Fruit fly (Drosophila melanogaster) whole organism, embryonic: ENCODE results near the gene CG43137.
A peak's percentile ranks its signal among the peaks of the same experiment; 100 is the strongest.

Source experiments
- Ada2b ChIP-seq: fragments of 200-800 bp; sonication (Bioruptor generic); IDR thresholded peaks from 2 replicates; pipeline ENCODE4 v1.3.6; 2022; ENCODE audit warnings: missing biosample characterization, missing genetic modification characterization
- Adf1 ChIP-seq: fragments of 200-800 bp; sonication (Bioruptor generic); IDR thresholded peaks from 2 replicates; pipeline ENCODE4 v1.3.6; 2022; ENCODE audit warnings: missing biosample characterization, missing genetic modification characterization
- Aef1 ChIP-seq: fragments of 200-800 bp; sonication (Bioruptor generic); IDR thresholded peaks from 3 replicates; pipeline ENCODE4 v1.3.6; 2022; ENCODE audit warnings: missing biosample characterization, missing genetic modification characterization
- Asciz ChIP-seq: fragments of 200-800 bp; sonication (Bioruptor generic); optimal IDR thresholded peaks from 2 replicates; lab custom pipeline; 2017; ENCODE audit warnings: missing biosample characterization, mild to moderate bottlenecking, missing genetic modification characterization, missing genetic modification reagents
- Atf3 ChIP-seq: fragments of 200-800 bp; sonication (Bioruptor generic); optimal IDR thresholded peaks from 3 replicates; lab custom pipeline; 2016; ENCODE audit warnings: missing biosample characterization, missing genetic modification characterization
- Atf6 ChIP-seq: fragments of 200-800 bp; sonication (Bioruptor generic); IDR thresholded peaks from 2 replicates; pipeline ENCODE4 v1.3.6; 2022; ENCODE audit warnings: missing biosample characterization, missing genetic modification characterization
- C15 ChIP-seq: fragments of 200-800 bp; sonication (Bioruptor generic); IDR thresholded peaks from 3 replicates; pipeline ENCODE4 v1.3.6; 2022; ENCODE audit warnings: missing biosample characterization, missing genetic modification characterization
- CG10267 ChIP-seq: fragments of 200-800 bp; sonication (Bioruptor generic); optimal IDR thresholded peaks from 2 replicates; lab custom pipeline; 2018; ENCODE audit warnings: missing biosample characterization, mild to moderate bottlenecking, missing genetic modification characterization, moderate library complexity
- CG14667 ChIP-seq: fragments of 200-800 bp; sonication (Bioruptor generic); IDR thresholded peaks from 2 replicates; pipeline ENCODE4 v1.3.6; 2022; ENCODE audit warnings: missing biosample characterization, missing genetic modification characterization
- CG14710 ChIP-seq: fragments of 200-800 bp; sonication (Bioruptor generic); optimal IDR thresholded peaks from 3 replicates; lab custom pipeline; 2019; ENCODE audit warnings: missing biosample characterization, mild to moderate bottlenecking, missing genetic modification characterization, moderate library complexity
- CG15073 ChIP-seq: fragments of 200-800 bp; sonication (Bioruptor generic); optimal IDR thresholded peaks from 2 replicates; lab custom pipeline; 2016; ENCODE audit warnings: missing biosample characterization, missing genetic modification characterization
- CG1647 ChIP-seq: fragments of 200-800 bp; sonication (Bioruptor generic); optimal IDR thresholded peaks from 3 replicates; lab custom pipeline; 2016; ENCODE audit warnings: missing biosample characterization, missing genetic modification characterization
- CG16779 ChIP-seq: fragments of 200-800 bp; sonication (Bioruptor generic); IDR thresholded peaks from 2 replicates; pipeline ENCODE4 v1.3.6; 2022; ENCODE audit warnings: missing biosample characterization, missing genetic modification characterization
- CG17912 ChIP-seq: fragments of 200-800 bp; sonication (Bioruptor generic); optimal IDR thresholded peaks from 2 replicates; lab custom pipeline; 2018; ENCODE audit warnings: missing biosample characterization, mild to moderate bottlenecking, missing genetic modification characterization
- CG18476 ChIP-seq: fragments of 200-800 bp; sonication (Bioruptor generic); optimal IDR thresholded peaks from 2 replicates; lab custom pipeline; 2016; ENCODE audit warnings: missing biosample characterization, mild to moderate bottlenecking, missing genetic modification characterization
- CG18619 ChIP-seq: fragments of 200-800 bp; sonication (Bioruptor generic); optimal IDR thresholded peaks from 3 replicates; lab custom pipeline; 2017; ENCODE audit warnings: missing biosample characterization, mild to moderate bottlenecking, missing genetic modification characterization
- CG31441 ChIP-seq: fragments of 200-800 bp; sonication (Bioruptor generic); IDR thresholded peaks from 2 replicates; pipeline ENCODE4 v1.3.6; 2022; ENCODE audit warnings: missing biosample characterization, missing genetic modification characterization
- CG32767 ChIP-seq: fragments of 200-800 bp; sonication (Bioruptor generic); IDR thresholded peaks from 2 replicates; pipeline ENCODE4 v1.3.6; 2022; ENCODE audit warnings: missing biosample characterization, missing genetic modification characterization
- CG34422 ChIP-seq: fragments of 200-800 bp; sonication (Bioruptor generic); IDR thresholded peaks from 3 replicates; pipeline ENCODE4 v1.3.6; 2022; ENCODE audit warnings: missing biosample characterization, missing genetic modification characterization
- CG42726 ChIP-seq: fragments of 200-800 bp; sonication (Bioruptor generic); IDR thresholded peaks from 2 replicates; pipeline ENCODE4 v1.3.6; 2022; ENCODE audit warnings: missing biosample characterization, missing genetic modification characterization; ENCODE audit not compliant: partially characterized antibody
- CG5245 ChIP-seq: fragments of 200-800 bp; sonication (Bioruptor generic); optimal IDR thresholded peaks from 3 replicates; lab custom pipeline; 2016; ENCODE audit warnings: missing biosample characterization, missing genetic modification characterization
- CG6791 ChIP-seq: fragments of 200-800 bp; sonication (Bioruptor generic); IDR thresholded peaks from 3 replicates; pipeline ENCODE4 v1.3.6; 2022; ENCODE audit warnings: missing biosample characterization, missing genetic modification characterization; ENCODE audit not compliant: partially characterized antibody
- CG7987 ChIP-seq: fragments of 200-800 bp; sonication (Bioruptor generic); optimal IDR thresholded peaks from 2 replicates; lab custom pipeline; 2018; ENCODE audit warnings: missing biosample characterization, mild to moderate bottlenecking, missing genetic modification characterization, moderate library complexity
- CG9727 ChIP-seq: fragments of 200-800 bp; sonication (Bioruptor generic); optimal IDR thresholded peaks from 3 replicates; lab custom pipeline; 2017; ENCODE audit warnings: missing biosample characterization, mild to moderate bottlenecking, missing genetic modification characterization
- Dip2 ChIP-seq: fragments of 200-800 bp; sonication (Bioruptor generic); IDR thresholded peaks from 2 replicates; pipeline ENCODE4 v1.3.6; 2022; ENCODE audit warnings: missing biosample characterization, missing genetic modification characterization
- Doc2 ChIP-seq: fragments of 200-800 bp; sonication (Bioruptor generic); IDR thresholded peaks from 2 replicates; pipeline ENCODE4 v1.3.6; 2022; ENCODE audit warnings: missing biosample characterization, missing genetic modification characterization
- HLH3B ChIP-seq: fragments of 200-800 bp; sonication (Bioruptor generic); IDR thresholded peaks from 2 replicates; pipeline ENCODE4 v1.3.6; 2022; ENCODE audit warnings: missing biosample characterization, missing genetic modification characterization
- Hey ChIP-seq: fragments of 200-800 bp; sonication (Bioruptor generic); optimal IDR thresholded peaks from 3 replicates; lab custom pipeline; 2018; ENCODE audit warnings: missing biosample characterization, mild to moderate bottlenecking, missing genetic modification characterization
- Hr3 ChIP-seq: fragments of 200-800 bp; sonication (Bioruptor generic); optimal IDR thresholded peaks from 3 replicates; lab custom pipeline; 2016; ENCODE audit warnings: missing biosample characterization, missing genetic modification characterization
- Hsf ChIP-seq: fragments of 200-800 bp; sonication (Bioruptor generic); optimal IDR thresholded peaks from 3 replicates; lab custom pipeline; 2016; ENCODE audit warnings: missing biosample characterization, missing genetic modification characterization
- Jarid2 ChIP-seq: fragments of 200-800 bp; sonication (Bioruptor generic); optimal IDR thresholded peaks from 3 replicates; lab custom pipeline; 2017; ENCODE audit warnings: mild to moderate bottlenecking, missing biosample characterization, missing genetic modification reagents, missing genetic modification characterization
- Max ChIP-seq: fragments of 200-800 bp; sonication (Bioruptor generic); optimal IDR thresholded peaks from 2 replicates; lab custom pipeline; 2016; ENCODE audit warnings: missing biosample characterization, mild to moderate bottlenecking, missing genetic modification characterization
- Oaz ChIP-seq: fragments of 200-800 bp; sonication (Bioruptor generic); IDR thresholded peaks from 2 replicates; pipeline ENCODE4 v1.3.6; 2022; ENCODE audit warnings: missing biosample characterization, missing genetic modification characterization
- Pdp1 ChIP-seq, 2 experiments: fragments of 200-800 bp; sonication (Bioruptor generic); optimal IDR thresholded peaks; 3 replicates each; lab custom pipeline; 2016; ENCODE audit warnings: missing biosample characterization in 2 of 2, missing genetic modification characterization in 2 of 2, mild to moderate bottlenecking in 1 of 2, moderate library complexity in 1 of 2
- btn ChIP-seq: fragments of 200-800 bp; sonication (Bioruptor generic); optimal IDR thresholded peaks from 2 replicates; lab custom pipeline; 2016; ENCODE audit warnings: missing biosample characterization, missing genetic modification characterization
- cato ChIP-seq: fragments of 200-800 bp; sonication (Bioruptor generic); optimal IDR thresholded peaks from 2 replicates; lab custom pipeline; 2016; ENCODE audit warnings: missing biosample characterization, missing genetic modification characterization, borderline replicate concordance
- crol ChIP-seq: fragments of 200-800 bp; sonication (Bioruptor generic); IDR thresholded peaks from 2 replicates; pipeline ENCODE4 v1.3.6; 2022; ENCODE audit warnings: missing biosample characterization, missing genetic modification characterization
- dimm ChIP-seq: fragments of 200-800 bp; sonication (Bioruptor generic); IDR thresholded peaks from 2 replicates; pipeline ENCODE4 v1.3.6; 2022; ENCODE audit warnings: missing biosample characterization, missing genetic modification characterization
- dmrt11E ChIP-seq: fragments of 200-800 bp; sonication (Bioruptor generic); optimal IDR thresholded peaks from 3 replicates; lab custom pipeline; 2018; ENCODE audit warnings: missing biosample characterization, mild to moderate bottlenecking, missing genetic modification characterization, moderate library complexity
- gcm ChIP-seq: fragments of 200-800 bp; sonication (Bioruptor generic); optimal IDR thresholded peaks from 2 replicates; lab custom pipeline; 2019; ENCODE audit warnings: missing biosample characterization, mild to moderate bottlenecking, missing genetic modification characterization, moderate library complexity
- gfzf ChIP-seq: fragments of 200-800 bp; sonication (Bioruptor generic); optimal IDR thresholded peaks from 2 replicates; lab custom pipeline; 2016; ENCODE audit warnings: missing biosample characterization, mild to moderate bottlenecking, missing genetic modification characterization, moderate library complexity
- gsb-n ChIP-seq: fragments of 200-800 bp; sonication (Bioruptor generic); optimal IDR thresholded peaks from 3 replicates; lab custom pipeline; 2018; ENCODE audit warnings: missing biosample characterization, mild to moderate bottlenecking, missing genetic modification characterization
- her ChIP-seq: fragments of 200-800 bp; sonication (Bioruptor generic); optimal IDR thresholded peaks from 2 replicates; lab custom pipeline; 2016; ENCODE audit warnings: missing biosample characterization, missing genetic modification characterization
- pnt ChIP-seq: fragments of 200-800 bp; sonication (Bioruptor generic); optimal IDR thresholded peaks from 3 replicates; lab custom pipeline; 2016; ENCODE audit warnings: missing biosample characterization, missing genetic modification characterization
- sc ChIP-seq, 3 experiments: fragments of >200 bp in 2 of 3; fragments of 200-800 bp in 1 of 3; sonication (Bioruptor generic) in 1 of 3; optimal IDR thresholded peaks; 2 replicates in 2 of 3; 3 replicates in 1 of 3; lab custom pipeline; 2017; ENCODE audit warnings: mild to moderate bottlenecking in 1 of 3, missing biosample characterization in 1 of 3, missing genetic modification characterization in 1 of 3, missing genetic modification reagents in 1 of 3
- schlank ChIP-seq: fragments of 200-800 bp; sonication (Bioruptor generic); optimal IDR thresholded peaks from 2 replicates; lab custom pipeline; 2018; ENCODE audit warnings: missing biosample characterization, mild to moderate bottlenecking, missing genetic modification characterization
- trh ChIP-seq: fragments of 200-800 bp; sonication (Bioruptor generic); optimal IDR thresholded peaks from 2 replicates; lab custom pipeline; 2016; ENCODE audit warnings: missing biosample characterization, missing genetic modification characterization
- z ChIP-seq: fragments of 200-800 bp; sonication (Bioruptor generic); IDR thresholded peaks from 3 replicates; pipeline ENCODE4 v1.3.6; 2022; ENCODE audit warnings: missing biosample characterization, missing genetic modification characterization

Gene CG43137

dm6 chrX:5895821-5896550 lies 31.0 kb upstream of the CG43137 start (continued):
- TF ChIP-seq CG31441 (GFP tag; lab: Robert Waterston, UW) = peak; percentile 94
- TF ChIP-seq CG14667 (GFP tag; lab: Robert Waterston, UW) = peak; percentile 85
- peak; percentile 28 for TF ChIP-seq schlank
- peak; percentile 88; the same call in 2 of the 3 replicates for TF ChIP-seq z (GFP tag; lab: Robert Waterston, UW)
- peak; percentile 14 for TF ChIP-seq Hey
- TF ChIP-seq Doc2 (GFP tag; lab: Robert Waterston, UW) = peak; percentile 39; the same call in 1 of the 2 replicates
- peak; percentile 87 for TF ChIP-seq pnt (GFP tag; lab: Kevin White, UChicago)
- peak; percentile 58 for TF ChIP-seq CG7987
- TF ChIP-seq CG18619 = peak; percentile 84
- peak; percentile 93 for TF ChIP-seq Ada2b (GFP tag; lab: Robert Waterston, UW)
- peak; percentile 74; the same call in 1 of the 2 replicates for TF ChIP-seq Oaz
- peak; percentile 87 for TF ChIP-seq Hr3
- peak; percentile 80 for TF ChIP-seq crol (GFP tag; lab: Robert Waterston, UW)
- TF ChIP-seq HLH3B (GFP tag; lab: Robert Waterston, UW) = peak; percentile 93
- TF ChIP-seq CG32767 (GFP tag; lab: Robert Waterston, UW) = peak; percentile 84
- no peak for TF ChIP-seq sc (optimal IDR thresholded peaks at IDR 0.05; lab: Kevin White, UChicago)
- peak; percentile 84 for TF ChIP-seq sc (GFP tag; optimal IDR thresholded peaks at IDR 0.05; lab: Kevin White, UChicago)
- peak; percentile 87 for TF ChIP-seq Hsf (GFP tag; lab: Kevin White, UChicago)
- peak; percentile 83 to 89 for TF ChIP-seq Pdp1 (GFP tag; optimal IDR thresholded peaks at IDR 0.05; lab: Kevin White, UChicago)
- peak; percentile 78 for TF ChIP-seq CG10267 (tag; lab: Kevin White, UChicago)
- TF ChIP-seq Aef1 = peak; percentile 86
- peak; percentile 83 for TF ChIP-seq dmrt11E (tag; lab: Kevin White, UChicago)
- TF ChIP-seq CG1647 (GFP tag; lab: Kevin White, UChicago) = peak; percentile 85
- TF ChIP-seq CG14710 (tag; lab: Kevin White, UChicago) = peak; percentile 82
- TF ChIP-seq Adf1 (GFP tag; lab: Robert Waterston, UW) = 0 out of 2 replicates have a peak, but pooled peaks have one; percentile 11
- no peak; the same call in 1 of the 2 replicates for TF ChIP-seq Dip2 (GFP tag; lab: Robert Waterston, UW)
- TF ChIP-seq btn (GFP tag; lab: Kevin White, UChicago) = peak; percentile 82
- TF ChIP-seq CG42726 (GFP tag; lab: Robert Waterston, UW) = no peak
- peak; percentile 63 for TF ChIP-seq CG15073 (GFP tag; lab: Kevin White, UChicago)
- peak; percentile 78 for TF ChIP-seq CG9727 (GFP tag; lab: Kevin White, UChicago)
- TF ChIP-seq her = peak; percentile 76
- TF ChIP-seq dimm (GFP tag; lab: Robert Waterston, UW) = peak; percentile 89
- TF ChIP-seq gcm (GFP tag; lab: Kevin White, UChicago) = peak; percentile 79
- TF ChIP-seq CG16779 (GFP tag; lab: Robert Waterston, UW) = peak; percentile 71; the same call in 1 of the 2 replicates
- peak; percentile 74 for TF ChIP-seq Max
- TF ChIP-seq cato (GFP tag; lab: Kevin White, UChicago) = peak; percentile 79
- peak; percentile 83 for TF ChIP-seq Atf3 (GFP tag; lab: Kevin White, UChicago)
- TF ChIP-seq Atf6 = peak; percentile 81
- TF ChIP-seq trh (GFP tag; lab: Kevin White, UChicago) = peak; percentile 57
- peak; percentile 94 for TF ChIP-seq CG5245
- TF ChIP-seq CG6791 = no peak
- TF ChIP-seq Asciz = peak; percentile 89
- TF ChIP-seq CG34422 (GFP tag; lab: Robert Waterston, UW) = peak; percentile 94
- peak; percentile 65 for TF ChIP-seq Jarid2 (GFP tag; lab: Kevin White, UChicago)
- TF ChIP-seq C15 = peak; percentile 64; the same call in 1 of the 3 replicates
- no peak for TF ChIP-seq CG17912 (GFP tag; lab: Kevin White, UChicago)
- peak; percentile 5 for TF ChIP-seq gfzf (GFP tag; lab: Kevin White, UChicago)
- peak; percentile 87 for TF ChIP-seq gsb-n
- peak; percentile 77 for TF ChIP-seq CG18476 (GFP tag; lab: Kevin White, UChicago)
